Worm (Caenorhabditis elegans) whole organism, young adult: ENCODE results near the gene fkh-9.

Experiments
- B0019.2 ChIP-seq: fragments of 200-800 bp; sonication (Bioruptor generic); conservative IDR thresholded peaks from 2 replicates; pipeline ENCODE4 v1.3.6; 2022; ENCODE audit warnings: missing genetic modification reagents, missing genetic modification characterization, missing compliant biosample characterization
- ama-1 ChIP-seq, 3 experiments: fragments of 150-350 bp in 1 of 3; sonication (generic microtip) in 2 of 3; optimal IDR thresholded peaks; 2 replicates each; lab custom pipeline; 2014 to 2018; ENCODE audit warnings: missing biosample characterization in 2 of 3, missing genetic modification characterization in 2 of 3, missing genetic modification reagents in 2 of 3
- attf-6 ChIP-seq: fragments of 200-800 bp; sonication (Bioruptor generic); IDR thresholded peaks from 2 replicates; pipeline ENCODE4 v1.3.6; 2022; ENCODE audit warnings: missing genetic modification reagents, missing genetic modification characterization, missing compliant biosample characterization
- ccch-3 ChIP-seq: fragments of 200-800 bp; sonication (Bioruptor generic); optimal IDR thresholded peaks from 2 replicates; lab custom pipeline; 2018; ENCODE audit warnings: mild to moderate bottlenecking, missing genetic modification characterization, missing compliant biosample characterization
- dpff-1 ChIP-seq: sonication (generic microtip); optimal IDR thresholded peaks from 2 replicates; lab custom pipeline; 2017; ENCODE audit warnings: mild to moderate bottlenecking, missing genetic modification characterization, missing compliant biosample characterization
- dpl-1 ChIP-seq: fragments of 150-350 bp; optimal IDR thresholded peaks from 2 replicates; lab custom pipeline; 2014; ENCODE audit warnings: missing biosample characterization, missing genetic modification reagents, missing genetic modification characterization
- him-1 ChIP-seq: sonication (generic microtip); optimal IDR thresholded peaks from 2 replicates; lab custom pipeline; 2016; ENCODE audit warnings: missing genotype, missing genetic modification reagents, missing genetic modification characterization, missing compliant biosample characterization
- hrde-1 ChIP-seq: sonication (generic microtip); optimal IDR thresholded peaks from 2 replicates; lab custom pipeline; 2016; ENCODE audit warnings: missing genetic modification characterization, mild to moderate bottlenecking, missing compliant biosample characterization, moderate library complexity, missing genotype, missing genetic modification reagents, borderline replicate concordance
- nhr-179 ChIP-seq: sonication (generic microtip); optimal IDR thresholded peaks from 2 replicates; lab custom pipeline; 2016; ENCODE audit warnings: mild to moderate bottlenecking, missing genetic modification characterization, missing compliant biosample characterization
- snpc-1.3 ChIP-seq: sonication (generic microtip); optimal IDR thresholded peaks from 2 replicates; lab custom pipeline; 2017; ENCODE audit warnings: missing genetic modification characterization, mild to moderate bottlenecking, missing compliant biosample characterization, antibody characterized with exemption, moderate library complexity, missing genotype, missing genetic modification reagents; ENCODE audit not compliant: insufficient read depth
- ztf-26 ChIP-seq: sonication (generic microtip); optimal IDR thresholded peaks from 2 replicates; lab custom pipeline; 2017; ENCODE audit warnings: missing genetic modification characterization, missing compliant biosample characterization
- ztf-6 ChIP-seq: fragments of 200-800 bp; sonication (Bioruptor generic); IDR thresholded peaks from 2 replicates; pipeline ENCODE4 v1.3.6; 2022; ENCODE audit warnings: missing genetic modification reagents, missing genetic modification characterization, missing compliant biosample characterization

- TF ChIP-seq snpc-1.3 (tag; lab: Kevin White, UChicago) (no peak), attf-6 (GFP tag; lab: Robert Waterston, UW) (no peak), ccch-3 (GFP tag; lab: Kevin White, UChicago) (no peak), ama-1 (optimal IDR thresholded peaks at IDR 0.05; lab: Kevin White, UChicago) (no peak), ama-1 (GFP tag; optimal IDR thresholded peaks at IDR 0.05; lab: Kevin White, UChicago) (no peak), ztf-26 (tag; lab: Kevin White, UChicago) (no peak), B0019.2 (no peak), hrde-1 (tag; lab: Kevin White, UChicago) (no peak), dpff-1 (tag; lab: Kevin White, UChicago) (no peak), dpl-1 (GFP tag; lab: Kevin White, UChicago) (no peak), him-1 (no peak), ztf-6 (GFP tag; lab: Robert Waterston, UW) (no peak), nhr-179 (no peak)
Observed at ce11 chrX:3787431-3788076, 39.2 kb downstream of the fkh-9 start, which contains the start of gene pmpl-1.
